Worm (Caenorhabditis elegans) whole organism, L4 larva: ENCODE measurements around the gene ugt-6.

Experiments used
- R02D3.7 ChIP-seq: fragments of 150-350 bp; sonication (generic microtip); optimal IDR thresholded peaks from 3 replicates; lab custom pipeline; 2014; ENCODE audit warnings: missing biosample characterization, missing genetic modification characterization
- daf-12 ChIP-seq: fragments of 150-350 bp; optimal IDR thresholded peaks from 2 replicates; lab custom pipeline; 2014; ENCODE audit warnings: missing biosample characterization, missing genetic modification reagents, missing genetic modification characterization
- fkh-10 ChIP-seq: fragments of 150-350 bp; optimal IDR thresholded peaks from 2 replicates; lab custom pipeline; 2014; ENCODE audit warnings: missing biosample characterization, missing genetic modification reagents, missing genetic modification characterization
- lin-13 ChIP-seq: fragments of 150-350 bp; optimal IDR thresholded peaks from 2 replicates; lab custom pipeline; 2014; ENCODE audit warnings: missing biosample characterization, missing genetic modification reagents, missing genetic modification characterization
- mdl-1 ChIP-seq, 2 experiments: fragments of 150-350 bp in 1 of 2; sonication (generic microtip) in 1 of 2; optimal IDR thresholded peaks; 2 replicates each; lab custom pipeline; 2014 to 2017; ENCODE audit warnings: missing biosample characterization in 2 of 2, missing genetic modification characterization in 2 of 2
- unc-39 ChIP-seq: sonication (generic microtip); optimal IDR thresholded peaks from 2 replicates; lab custom pipeline; 2017; ENCODE audit warnings: missing biosample characterization, missing genetic modification characterization
- zfp-2 ChIP-seq: sonication (generic microtip); optimal IDR thresholded peaks from 2 replicates; lab custom pipeline; 2016; ENCODE audit warnings: mild to moderate bottlenecking, missing genetic modification characterization, missing compliant biosample characterization

ce11 chrV:12797992-12798391, at the start of gene ugt-6:
- TF ChIP-seq zfp-2 (tag; lab: Kevin White, UChicago) (no peak), fkh-10 (GFP tag; lab: Kevin White, UChicago) (no peak), lin-13 (GFP tag; lab: Kevin White, UChicago) (no peak), daf-12 (tag; lab: Kevin White, UChicago) (no peak), R02D3.7 (tag; lab: Kevin White, UChicago) (no peak), mdl-1 (tag; optimal IDR thresholded peaks at IDR 0.05; lab: Kevin White, UChicago) (no peak), unc-39 (tag; lab: Kevin White, UChicago) (no peak)
